Worm (Caenorhabditis elegans) whole organism, young adult: ENCODE measurements around the gene C24H12.4.

Source experiments
- B0261.1 ChIP-seq: sonication (generic microtip); optimal IDR thresholded peaks from 2 replicates; lab custom pipeline; 2016; ENCODE audit warnings: mild to moderate bottlenecking, missing genetic modification characterization, moderate library complexity, missing compliant biosample characterization
- C06A6.2 ChIP-seq: fragments of 200-800 bp; sonication (Bioruptor generic); conservative IDR thresholded peaks from 2 replicates; pipeline ENCODE4 v1.3.6; 2022; ENCODE audit warnings: missing genetic modification characterization, missing compliant biosample characterization
- F10E7.11 ChIP-seq: sonication (generic microtip); optimal IDR thresholded peaks from 2 replicates; lab custom pipeline; 2017; ENCODE audit warnings: mild to moderate bottlenecking, missing genetic modification characterization, moderate library complexity, missing compliant biosample characterization
- F22D6.2 ChIP-seq: sonication (generic microtip); optimal IDR thresholded peaks from 2 replicates; lab custom pipeline; 2016; ENCODE audit warnings: mild to moderate bottlenecking, missing genetic modification characterization, missing compliant biosample characterization
- F23B12.7 ChIP-seq: sonication (generic microtip); optimal IDR thresholded peaks from 2 replicates; lab custom pipeline; 2017; ENCODE audit warnings: missing genetic modification characterization, mild to moderate bottlenecking, missing compliant biosample characterization, antibody characterized with exemption, moderate library complexity; ENCODE audit not compliant: insufficient read depth
- F33H1.4 ChIP-seq: fragments of 200-800 bp; sonication (Bioruptor generic); IDR thresholded peaks from 2 replicates; pipeline ENCODE4 v1.3.6; 2022; ENCODE audit warnings: missing genetic modification reagents, missing genetic modification characterization, missing compliant biosample characterization
- F37B4.10 ChIP-seq: fragments of 200-800 bp; sonication (Bioruptor generic); IDR thresholded peaks from 2 replicates; pipeline ENCODE4 v1.3.6; 2022; ENCODE audit warnings: missing genetic modification characterization, missing compliant biosample characterization
- Y56A3A.18 ChIP-seq: fragments of 200-800 bp; sonication (Bioruptor generic); IDR thresholded peaks from 2 replicates; pipeline ENCODE4 v1.3.6; 2022; ENCODE audit warnings: missing genetic modification reagents, missing genetic modification characterization, missing compliant biosample characterization
- Y67H2A.10 ChIP-seq: fragments of 200-800 bp; sonication (Bioruptor generic); conservative IDR thresholded peaks from 2 replicates; pipeline ENCODE4 v1.3.6; 2022; ENCODE audit warnings: missing genetic modification reagents, missing genetic modification characterization, missing compliant biosample characterization
- Y95B8A.8 ChIP-seq: fragments of 200-800 bp; sonication (Bioruptor generic); IDR thresholded peaks from 2 replicates; pipeline ENCODE4 v1.3.6; 2022; ENCODE audit warnings: missing genetic modification reagents, missing genetic modification characterization, missing compliant biosample characterization
- akir-1 ChIP-seq: fragments of 200-800 bp; sonication (Bioruptor generic); optimal IDR thresholded peaks from 2 replicates; lab custom pipeline; 2018; ENCODE audit warnings: mild to moderate bottlenecking, missing genetic modification characterization, moderate library complexity, missing compliant biosample characterization
- aptf-3 ChIP-seq: fragments of 200-800 bp; sonication (Bioruptor generic); IDR thresholded peaks from 2 replicates; pipeline ENCODE4 v1.3.6; 2022; ENCODE audit warnings: missing genetic modification characterization, missing compliant biosample characterization
- atf-7 ChIP-seq: sonication (generic microtip); optimal IDR thresholded peaks from 2 replicates; lab custom pipeline; 2017; ENCODE audit warnings: mild to moderate bottlenecking, missing genetic modification characterization, missing compliant biosample characterization
- attf-5 ChIP-seq: fragments of 200-800 bp; sonication (Bioruptor generic); optimal IDR thresholded peaks from 2 replicates; lab custom pipeline; 2018; ENCODE audit warnings: mild to moderate bottlenecking, missing genetic modification characterization, missing compliant biosample characterization
- ccch-3 ChIP-seq: fragments of 200-800 bp; sonication (Bioruptor generic); optimal IDR thresholded peaks from 2 replicates; lab custom pipeline; 2018; ENCODE audit warnings: mild to moderate bottlenecking, missing genetic modification characterization, missing compliant biosample characterization
- cebp-1 ChIP-seq, 2 experiments: fragments of 200-800 bp in 1 of 2; sonication (Bioruptor generic) in 1 of 2; sonication (generic microtip) in 1 of 2; IDR thresholded peaks in 1 of 2; optimal IDR thresholded peaks in 1 of 2; 2 replicates each; pipeline versions ENCODE4 v1.3.6 to Lab custom; 2017 to 2022; ENCODE audit warnings: missing compliant biosample characterization in 2 of 2, missing genetic modification characterization in 2 of 2, mild to moderate bottlenecking in 1 of 2, missing genetic modification reagents in 1 of 2, moderate library complexity in 1 of 2
- cebp-2 ChIP-seq: fragments of 200-800 bp; sonication (Bioruptor generic); IDR thresholded peaks from 2 replicates; pipeline ENCODE4 v1.3.6; 2022; ENCODE audit warnings: missing genetic modification characterization, missing compliant biosample characterization
- ceh-40 ChIP-seq: fragments of 200-800 bp; sonication (Bioruptor generic); IDR thresholded peaks from 2 replicates; pipeline ENCODE4 v1.3.6; 2022; ENCODE audit warnings: missing genetic modification characterization, missing compliant biosample characterization
- ceh-91 ChIP-seq: fragments of 200-800 bp; sonication (Bioruptor generic); IDR thresholded peaks from 2 replicates; pipeline ENCODE4 v1.3.6; 2022; ENCODE audit warnings: missing genetic modification reagents, missing genetic modification characterization, missing compliant biosample characterization
- dpff-1 ChIP-seq: sonication (generic microtip); optimal IDR thresholded peaks from 2 replicates; lab custom pipeline; 2017; ENCODE audit warnings: mild to moderate bottlenecking, missing genetic modification characterization, missing compliant biosample characterization
- dpl-1 ChIP-seq: fragments of 150-350 bp; optimal IDR thresholded peaks from 2 replicates; lab custom pipeline; 2014; ENCODE audit warnings: missing biosample characterization, missing genetic modification reagents, missing genetic modification characterization
- ekl-4 ChIP-seq: fragments of 200-800 bp; sonication (Bioruptor generic); IDR thresholded peaks from 2 replicates; pipeline ENCODE4 v1.3.6; 2022; ENCODE audit warnings: missing genetic modification reagents, missing genetic modification characterization, missing compliant biosample characterization
- ets-4 ChIP-seq: fragments of 200-800 bp; sonication (Bioruptor generic); optimal IDR thresholded peaks from 2 replicates; lab custom pipeline; 2018; ENCODE audit warnings: mild to moderate bottlenecking, missing genetic modification characterization, missing compliant biosample characterization
- fkh-3 ChIP-seq: sonication (generic microtip); optimal IDR thresholded peaks from 2 replicates; lab custom pipeline; 2016; ENCODE audit warnings: mild to moderate bottlenecking, missing genetic modification characterization, missing compliant biosample characterization
- gei-17 ChIP-seq: fragments of 200-800 bp; sonication (Bioruptor generic); optimal IDR thresholded peaks from 2 replicates; lab custom pipeline; 2018; ENCODE audit warnings: mild to moderate bottlenecking, missing genetic modification characterization, missing compliant biosample characterization
- hmg-20 ChIP-seq: fragments of 200-800 bp; sonication (Bioruptor generic); IDR thresholded peaks from 2 replicates; pipeline ENCODE4 v1.3.6; 2022; ENCODE audit warnings: missing genetic modification reagents, missing genetic modification characterization, missing compliant biosample characterization
- lin-26 ChIP-seq: fragments of 200-800 bp; sonication (Bioruptor generic); IDR thresholded peaks from 2 replicates; pipeline ENCODE4 v1.3.6; 2022; ENCODE audit warnings: missing genetic modification reagents, missing genetic modification characterization, missing compliant biosample characterization
- lin-40 ChIP-seq: sonication (generic microtip); optimal IDR thresholded peaks from 2 replicates; lab custom pipeline; 2016; ENCODE audit warnings: missing genetic modification characterization, mild to moderate bottlenecking, missing compliant biosample characterization, missing genotype, missing genetic modification reagents
- lir-1 ChIP-seq: fragments of 200-800 bp; sonication (Bioruptor generic); conservative IDR thresholded peaks from 2 replicates; pipeline ENCODE4 v1.3.6; 2022; ENCODE audit warnings: missing genetic modification reagents, missing genetic modification characterization, missing compliant biosample characterization
- madf-10 ChIP-seq: sonication (generic microtip); optimal IDR thresholded peaks from 2 replicates; lab custom pipeline; 2016; ENCODE audit warnings: mild to moderate bottlenecking, missing genetic modification characterization, missing compliant biosample characterization
- madf-3 ChIP-seq: fragments of 200-800 bp; sonication (Bioruptor generic); IDR thresholded peaks from 2 replicates; pipeline ENCODE4 v1.3.6; 2022; ENCODE audit warnings: missing genetic modification reagents, missing genetic modification characterization, missing compliant biosample characterization
- madf-6 ChIP-seq: fragments of 200-800 bp; sonication (Bioruptor generic); IDR thresholded peaks from 2 replicates; pipeline ENCODE4 v1.3.6; 2022; ENCODE audit warnings: missing genetic modification reagents, missing genetic modification characterization, missing compliant biosample characterization
- madf-8 ChIP-seq: fragments of 200-800 bp; sonication (Bioruptor generic); conservative IDR thresholded peaks from 2 replicates; pipeline ENCODE4 v1.3.6; 2022; ENCODE audit warnings: missing genetic modification reagents, missing genetic modification characterization, missing compliant biosample characterization
- mel-28 ChIP-seq: sonication (generic microtip); optimal IDR thresholded peaks from 2 replicates; lab custom pipeline; 2016; ENCODE audit warnings: borderline replicate concordance, mild to moderate bottlenecking, missing genetic modification characterization, missing compliant biosample characterization
- mes-4 ChIP-seq: sonication (generic microtip); optimal IDR thresholded peaks from 2 replicates; lab custom pipeline; 2016; ENCODE audit warnings: missing genotype, missing genetic modification characterization, missing compliant biosample characterization
- mxl-1 ChIP-seq: sonication (generic microtip); optimal IDR thresholded peaks from 2 replicates; lab custom pipeline; 2016; ENCODE audit warnings: missing genetic modification characterization, missing compliant biosample characterization
- pha-4 ChIP-seq: fragments of 150-350 bp; sonication (generic microtip); optimal IDR thresholded peaks from 2 replicates; lab custom pipeline; 2014; ENCODE audit warnings: missing biosample characterization, missing genetic modification reagents, missing genetic modification characterization
- rcor-1 ChIP-seq: fragments of 200-800 bp; sonication (Bioruptor generic); IDR thresholded peaks from 2 replicates; pipeline ENCODE4 v1.3.6; 2022; ENCODE audit warnings: missing genetic modification reagents, missing genetic modification characterization, missing compliant biosample characterization
- rec-8 ChIP-seq, 2 experiments: sonication (generic microtip); optimal IDR thresholded peaks; 2 replicates each; lab custom pipeline; 2016; ENCODE audit warnings: mild to moderate bottlenecking in 2 of 2, missing genetic modification characterization in 2 of 2, missing genetic modification reagents in 2 of 2, missing genotype in 2 of 2, missing biosample characterization in 1 of 2, missing compliant biosample characterization in 1 of 2, moderate library complexity in 1 of 2
- repo-1 ChIP-seq: sonication (generic microtip); optimal IDR thresholded peaks from 2 replicates; lab custom pipeline; 2017; ENCODE audit warnings: mild to moderate bottlenecking, missing genetic modification characterization, missing compliant biosample characterization
- sea-2 ChIP-seq: fragments of 200-800 bp; sonication (Bioruptor generic); IDR thresholded peaks from 2 replicates; pipeline ENCODE4 v1.3.6; 2022; ENCODE audit warnings: missing genetic modification characterization, missing compliant biosample characterization
- snpc-1.1 ChIP-seq: sonication (generic microtip); optimal IDR thresholded peaks from 2 replicates; lab custom pipeline; 2017; ENCODE audit warnings: missing genetic modification characterization, mild to moderate bottlenecking, missing compliant biosample characterization, antibody characterized with exemption, moderate library complexity, missing genotype, missing genetic modification reagents; ENCODE audit not compliant: insufficient read depth
- tbx-9 ChIP-seq: sonication (generic microtip); optimal IDR thresholded peaks from 2 replicates; lab custom pipeline; 2016; ENCODE audit warnings: borderline replicate concordance, missing genetic modification characterization, inconsistent platforms, missing compliant biosample characterization
- zfh-2 ChIP-seq: fragments of 200-800 bp; sonication (Bioruptor generic); conservative IDR thresholded peaks from 2 replicates; pipeline ENCODE4 v1.3.6; 2022; ENCODE audit warnings: missing genetic modification reagents, missing genetic modification characterization, missing compliant biosample characterization
- zim-3 ChIP-seq: sonication (generic microtip); optimal IDR thresholded peaks from 2 replicates; lab custom pipeline; 2017; ENCODE audit warnings: mild to moderate bottlenecking, missing genetic modification characterization, moderate library complexity, missing compliant biosample characterization
- ztf-18 ChIP-seq: sonication (generic microtip); optimal IDR thresholded peaks from 2 replicates; lab custom pipeline; 2016; ENCODE audit warnings: missing genotype, mild to moderate bottlenecking, missing genetic modification characterization, missing compliant biosample characterization
- ztf-25 ChIP-seq: fragments of 200-800 bp; sonication (Bioruptor generic); IDR thresholded peaks from 2 replicates; pipeline ENCODE4 v1.3.6; 2022; ENCODE audit warnings: missing genetic modification reagents, missing genetic modification characterization, missing compliant biosample characterization
- ztf-3 ChIP-seq: fragments of 200-800 bp; sonication (Bioruptor generic); optimal IDR thresholded peaks from 2 replicates; lab custom pipeline; 2018; ENCODE audit warnings: mild to moderate bottlenecking, missing genetic modification characterization, missing compliant biosample characterization

The C24H12.4 gene

ce11 chrII:410832-411231, at the start of gene C24H12.4, which contains the start of gene dnsn-1:
Gene C24H12.4, plus strand, starts transcription at chrII:411222.
Gene dnsn-1, minus strand, starts transcription at chrII:410932.
- TF ChIP-seq cebp-1 (GFP tag; IDR thresholded peaks at IDR 0.05; lab: Robert Waterston, UW) = no peak
- peak; percentile 80 for TF ChIP-seq cebp-1 (tag; optimal IDR thresholded peaks at IDR 0.05; lab: Kevin White, UChicago)
- TF ChIP-seq snpc-1.1 (tag; lab: Kevin White, UChicago) = no peak
- TF ChIP-seq pha-4 (tag; lab: Kevin White, UChicago) = peak; percentile 87
- TF ChIP-seq madf-10 (tag; lab: Kevin White, UChicago) = peak; percentile 18
- TF ChIP-seq ceh-40 (GFP tag; lab: Robert Waterston, UW) = no peak
- TF ChIP-seq ccch-3 (GFP tag; lab: Kevin White, UChicago) = no peak
- peak; percentile 89 for TF ChIP-seq rcor-1 (GFP tag; lab: Robert Waterston, UW)
- TF ChIP-seq Y56A3A.18 (GFP tag; lab: Robert Waterston, UW) = no peak
- no peak for TF ChIP-seq fkh-3 (tag; lab: Kevin White, UChicago)
- peak; percentile 68 for TF ChIP-seq F33H1.4 (GFP tag; lab: Robert Waterston, UW)
- TF ChIP-seq ets-4 (GFP tag; lab: Kevin White, UChicago) = no peak
- TF ChIP-seq F10E7.11 (tag; lab: Kevin White, UChicago) = no peak
- TF ChIP-seq rec-8 (tag; optimal IDR thresholded peaks at IDR 0.05; lab: Kevin White, UChicago) = no peak
- TF ChIP-seq mes-4 = no peak
- no peak for TF ChIP-seq F37B4.10
- TF ChIP-seq zfh-2 (GFP tag; lab: Robert Waterston, UW) = 0 out of 2 replicates have a peak, but pooled peaks have one; percentile 28
- TF ChIP-seq Y67H2A.10 = no peak
- TF ChIP-seq B0261.1 (tag; lab: Kevin White, UChicago) = no peak
- TF ChIP-seq lin-26 (GFP tag; lab: Robert Waterston, UW) = no peak
- peak; percentile 97 for TF ChIP-seq ztf-18
- no peak for TF ChIP-seq madf-3 (GFP tag; lab: Robert Waterston, UW)
- peak; percentile 12 for TF ChIP-seq F22D6.2
- peak; percentile 67 for TF ChIP-seq gei-17 (GFP tag; lab: Kevin White, UChicago)
- peak; percentile 58; the same call in 1 of the 2 replicates for TF ChIP-seq hmg-20 (GFP tag; lab: Robert Waterston, UW)
- no peak for TF ChIP-seq mxl-1 (tag; lab: Kevin White, UChicago)
- TF ChIP-seq tbx-9 (tag; lab: Kevin White, UChicago) = no peak
- no peak for TF ChIP-seq dpff-1 (tag; lab: Kevin White, UChicago)
- no peak for TF ChIP-seq zim-3 (tag; lab: Kevin White, UChicago)
- no peak for TF ChIP-seq sea-2 (GFP tag; lab: Robert Waterston, UW)
- TF ChIP-seq aptf-3 (GFP tag; lab: Robert Waterston, UW) = no peak
- TF ChIP-seq repo-1 = peak; percentile 63
- peak; percentile 76; the same call in 1 of the 2 replicates for TF ChIP-seq lir-1 (GFP tag; lab: Robert Waterston, UW)
- peak; percentile 76 for TF ChIP-seq attf-5
- peak; percentile 13; the same call in 1 of the 2 replicates for TF ChIP-seq ceh-91 (GFP tag; lab: Robert Waterston, UW)
- peak; percentile 31 for TF ChIP-seq F23B12.7 (tag; lab: Kevin White, UChicago)
- peak; percentile 20 for TF ChIP-seq atf-7
- TF ChIP-seq lin-40 (tag; lab: Kevin White, UChicago) = peak; percentile 92
- no peak for TF ChIP-seq akir-1 (GFP tag; lab: Kevin White, UChicago)
- no peak for TF ChIP-seq cebp-2
- peak; percentile 48; the same call in 1 of the 2 replicates for TF ChIP-seq C06A6.2 (GFP tag; lab: Robert Waterston, UW)
- TF ChIP-seq madf-6 = peak; percentile 83
- TF ChIP-seq ekl-4 = peak; percentile 69
- TF ChIP-seq mel-28 = no peak
- TF ChIP-seq ztf-3 (GFP tag; lab: Kevin White, UChicago) = no peak
- peak; percentile 70 for TF ChIP-seq dpl-1 (GFP tag; lab: Kevin White, UChicago)
- TF ChIP-seq madf-8 (GFP tag; lab: Robert Waterston, UW) = 0 out of 2 replicates have a peak, but pooled peaks have one; percentile 10
- TF ChIP-seq ztf-25 (GFP tag; lab: Robert Waterston, UW) = no peak
- TF ChIP-seq Y95B8A.8 (GFP tag; lab: Robert Waterston, UW) = 0 out of 2 replicates have a peak, but pooled peaks have one; percentile 18
